Worm (Caenorhabditis elegans) whole organism, L3 larva: ENCODE data around the gene F59A6.12.

ENCODE experiments used
- fkh-10 ChIP-seq: sonication (generic microtip); optimal IDR thresholded peaks from 2 replicates; lab custom pipeline; 2017; ENCODE audit warnings: missing biosample characterization, missing genetic modification reagents, missing genetic modification characterization
- mdl-1 ChIP-seq: fragments of 150-350 bp; optimal IDR thresholded peaks from 2 replicates; lab custom pipeline; 2014; ENCODE audit warnings: missing biosample characterization, missing genetic modification characterization
- nhr-23 ChIP-seq: fragments of 150-350 bp; optimal IDR thresholded peaks from 2 replicates; lab custom pipeline; 2014; ENCODE audit warnings: missing biosample characterization, missing genetic modification reagents, missing genetic modification characterization

- TF ChIP-seq fkh-10 (GFP tag; lab: Kevin White, UChicago), result no peak
- TF ChIP-seq mdl-1 (tag; lab: Kevin White, UChicago), result no peak
- TF ChIP-seq nhr-23 (tag; lab: Kevin White, UChicago), result no peak
Measured at ce11 chrII:5018578-5018977, 6.7 kb upstream of the F59A6.12 start.
